Fruit fly (Drosophila melanogaster): ENCODE data around the gene CG34355.
A peak's percentile ranks its signal among the peaks of the same experiment; 100 is the strongest.

CG34355 gene

DNA sequence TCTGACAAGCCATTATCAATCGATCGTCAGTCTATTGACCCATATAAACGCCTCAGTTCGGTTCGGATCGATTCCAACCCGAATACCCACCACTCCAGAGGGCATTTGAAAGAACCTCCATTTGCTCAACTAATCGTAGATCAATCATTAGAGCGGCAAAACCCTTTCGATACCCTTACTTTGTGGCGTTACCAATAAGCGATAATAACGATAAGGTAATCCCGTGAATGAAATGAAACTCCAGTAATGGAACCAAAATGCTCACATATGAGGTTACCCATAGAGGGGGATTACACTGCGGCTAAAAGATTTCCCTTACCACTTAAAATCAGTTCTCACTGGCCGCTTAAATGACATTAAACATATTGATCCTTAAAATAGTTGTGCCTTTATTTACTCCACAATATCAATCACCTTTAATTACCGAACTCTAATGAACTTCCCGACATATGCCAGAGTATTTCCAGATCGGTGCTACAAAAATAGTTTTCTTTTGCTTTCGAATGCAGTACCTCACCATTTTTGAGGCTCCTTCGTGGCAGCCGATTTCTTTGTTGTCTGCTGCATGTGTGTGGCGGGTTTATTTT, 69.0 kb downstream of the CG34355 start (continued):
- peak; percentile 75 for TF ChIP-seq Med (GFP tag)
- TF ChIP-seq CG13123 (GFP tag; optimal IDR thresholded peaks at IDR 0.05): no peak
- TF ChIP-seq Myb (GFP tag; optimal IDR thresholded peaks at IDR 0.05): no peak
- TF ChIP-seq CG5953 (GFP tag; IDR thresholded peaks at IDR 0.05): no peak
- TF ChIP-seq sc (optimal IDR thresholded peaks at IDR 0.05): no peak
- TF ChIP-seq sc (GFP tag; optimal IDR thresholded peaks at IDR 0.05): peak; percentile 37
- TF ChIP-seq CG14667 (GFP tag; IDR thresholded peaks at IDR 0.05): no peak
- peak; percentile 11 for TF ChIP-seq CG12219 (GFP tag; optimal IDR thresholded peaks at IDR 0.05)
- peak; percentile 65 for TF ChIP-seq CG18262 (tag; optimal IDR thresholded peaks at IDR 0.05)
- no peak for TF ChIP-seq klu (GFP tag; IDR thresholded peaks at IDR 0.05)
- TF ChIP-seq btn (GFP tag; optimal IDR thresholded peaks at IDR 0.05): no peak
- peak; percentile 4 for TF ChIP-seq CG33557 (GFP tag; optimal IDR thresholded peaks at IDR 0.05)
- no peak for TF ChIP-seq p53 (GFP tag; optimal IDR thresholded peaks at IDR 0.05)
- TF ChIP-seq CG4617 (GFP tag; optimal IDR thresholded peaks at IDR 0.05; ENCODE audit: borderline replicate concordance): no peak
- peak; percentile 58 for TF ChIP-seq dmrt11E (tag; optimal IDR thresholded peaks at IDR 0.05)
- no peak for TF ChIP-seq Adf1 (GFP tag; IDR thresholded peaks at IDR 0.05)
- TF ChIP-seq Max (GFP tag; optimal IDR thresholded peaks at IDR 0.05): no peak
- no peak for TF ChIP-seq CG11085 (GFP tag; IDR thresholded peaks at IDR 0.05)
- TF ChIP-seq CG33213 (GFP tag; optimal IDR thresholded peaks at IDR 0.05): no peak
- no peak for TF ChIP-seq Aef1 (GFP tag; IDR thresholded peaks at IDR 0.05)
- TF ChIP-seq pb (GFP tag; optimal IDR thresholded peaks at IDR 0.05): no peak
- no peak for TF ChIP-seq CG30020 (tag; optimal IDR thresholded peaks at IDR 0.05)
- TF ChIP-seq corto (GFP tag; optimal IDR thresholded peaks at IDR 0.05): no peak
- no peak for TF ChIP-seq pfk (GFP tag; optimal IDR thresholded peaks at IDR 0.05)
- TF ChIP-seq Hand (GFP tag; optimal IDR thresholded peaks at IDR 0.05): no peak
- no peak for TF ChIP-seq CG11695 (GFP tag; IDR thresholded peaks at IDR 0.05)
- TF ChIP-seq TFAM (GFP tag; optimal IDR thresholded peaks at IDR 0.05): no peak
- TF ChIP-seq CoRest (tag; optimal IDR thresholded peaks at IDR 0.05): peak; percentile 25
- TF ChIP-seq Atf-2 (GFP tag; optimal IDR thresholded peaks at IDR 0.05): peak; percentile 38
- 0 out of 2 replicates have a peak, but pooled peaks have one; percentile 22 for TF ChIP-seq CG4360 (GFP tag; IDR thresholded peaks at IDR 0.05)
- no peak for TF ChIP-seq Trl (optimal IDR thresholded peaks at IDR 0.05)
- TF ChIP-seq Trl (GFP tag; optimal IDR thresholded peaks at IDR 0.05): no peak
- no peak for TF ChIP-seq CG15514 (GFP tag; optimal IDR thresholded peaks at IDR 0.05)
- no peak for TF ChIP-seq CG9797 (GFP tag; optimal IDR thresholded peaks at IDR 0.05)
- no peak for TF ChIP-seq CG4404 (GFP tag; IDR thresholded peaks at IDR 0.05)
- no peak for TF ChIP-seq fu2 (GFP tag; optimal IDR thresholded peaks at IDR 0.05)
- peak; percentile 37 for TF ChIP-seq Sox100B (GFP tag; optimal IDR thresholded peaks at IDR 0.05)
- no peak for TF ChIP-seq sqz (GFP tag; optimal IDR thresholded peaks at IDR 0.05)
- TF ChIP-seq mirr (GFP tag; optimal IDR thresholded peaks at IDR 0.05): peak; percentile 2
- no peak for TF ChIP-seq CG6683 (GFP tag; optimal IDR thresholded peaks at IDR 0.05)
- no peak for TF ChIP-seq fru (optimal IDR thresholded peaks at IDR 0.05)
- no peak for TF ChIP-seq vnd (GFP tag; IDR thresholded peaks at IDR 0.05; ENCODE audit: partially characterized antibody)
- TF ChIP-seq CG18599 (GFP tag; optimal IDR thresholded peaks at IDR 0.05): no peak
- no peak for TF ChIP-seq scrt (GFP tag; optimal IDR thresholded peaks at IDR 0.05)
- no peak for TF ChIP-seq NFAT (GFP tag; IDR thresholded peaks at IDR 0.05)
- TF ChIP-seq maf-S (GFP tag; optimal IDR thresholded peaks at IDR 0.05): no peak
- peak; percentile 57 for TF ChIP-seq CG11504 (tag; optimal IDR thresholded peaks at IDR 0.05)
- no peak for TF ChIP-seq CG3407 (GFP tag; optimal IDR thresholded peaks at IDR 0.05)
- no peak for TF ChIP-seq Lpt (GFP tag; optimal IDR thresholded peaks at IDR 0.05)
- TF ChIP-seq CG4424 (GFP tag; optimal IDR thresholded peaks at IDR 0.05): peak; percentile 31
- TF ChIP-seq Nf-YB (GFP tag; optimal IDR thresholded peaks at IDR 0.05): no peak
- no peak for TF ChIP-seq tll (GFP tag; optimal IDR thresholded peaks at IDR 0.05)

Measured in whole organism, embryonic.